Fruit fly (Drosophila melanogaster) whole organism, prepupa: ENCODE data around the gene Sema1a.

Experiments
- CG16779 ChIP-seq: fragments of 200-800 bp; sonication (Bioruptor generic); optimal IDR thresholded peaks from 3 replicates; lab custom pipeline; 2017; ENCODE audit warnings: missing biosample characterization, mild to moderate bottlenecking, missing genetic modification characterization
- spab ChIP-seq: fragments of 200-800 bp; sonication (Bioruptor generic); optimal IDR thresholded peaks from 2 replicates; lab custom pipeline; 2017; ENCODE audit warnings: missing biosample characterization, mild to moderate bottlenecking, missing genetic modification characterization, missing genetic modification reagents
- topi ChIP-seq: fragments of 200-800 bp; sonication (Bioruptor generic); optimal IDR thresholded peaks from 3 replicates; lab custom pipeline; 2016; ENCODE audit warnings: missing biosample characterization, missing genetic modification characterization

dm6 chr2L:8542639-8543038, 692 bp downstream of the Sema1a start:
- TF ChIP-seq CG16779 (tag; lab: Kevin White, UChicago) (no peak), spab (no peak), topi (GFP tag; lab: Kevin White, UChicago) (no peak)
